Worm (Caenorhabditis elegans): ENCODE results near the gene perm-3.
A peak's percentile ranks its signal among the peaks of the same experiment; 100 is the strongest.

Gene perm-3

DNA sequence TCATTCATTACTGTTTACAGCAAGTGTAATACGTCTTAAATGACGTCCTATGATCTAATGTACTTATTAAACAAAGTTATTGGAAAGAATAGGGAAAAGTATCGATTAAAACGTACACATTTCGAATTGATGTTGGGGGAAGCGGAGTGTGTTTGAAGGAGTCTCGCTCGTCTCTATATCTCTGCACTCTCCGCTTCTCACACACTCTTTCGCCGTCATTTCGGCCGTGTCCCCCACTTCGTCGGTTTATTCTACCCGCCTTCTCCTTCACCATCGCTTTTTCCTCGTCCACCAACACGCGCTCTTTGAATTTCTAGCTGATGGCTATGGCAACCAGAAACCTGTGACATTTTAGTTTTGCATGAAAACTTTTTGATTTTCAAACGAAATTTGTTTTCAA is 25.7 kb downstream of the perm-3 start (continued):
- TF ChIP-seq nhr-19 (GFP tag; conservative IDR thresholded peaks at IDR 0.05), result peak; percentile 15; the same call in 1 of the 2 replicates
- TF ChIP-seq lin-39 (tag; optimal IDR thresholded peaks at IDR 0.05), result no peak
- TF ChIP-seq irx-1 (tag; optimal IDR thresholded peaks at IDR 0.05), result no peak
- no peak for TF ChIP-seq C16A3.4 (tag; optimal IDR thresholded peaks at IDR 0.05)
- TF ChIP-seq elt-2 (tag; optimal IDR thresholded peaks at IDR 0.05), result no peak
- peak; percentile 9 for TF ChIP-seq tbx-2 (tag; optimal IDR thresholded peaks at IDR 0.05)
- no peak for TF ChIP-seq nhr-90 (tag; optimal IDR thresholded peaks at IDR 0.05; ENCODE audit: poor library complexity)
- TF ChIP-seq lir-3 (tag; optimal IDR thresholded peaks at IDR 0.05; ENCODE audit: poor library complexity), result peak; percentile 26
- no peak for TF ChIP-seq ceh-88 (GFP tag; IDR thresholded peaks at IDR 0.05)
- peak; percentile 37 for TF ChIP-seq unc-86 (tag; optimal IDR thresholded peaks at IDR 0.05)
- peak; percentile 8 for TF ChIP-seq nhr-47 (tag; optimal IDR thresholded peaks at IDR 0.05)
- no peak for TF ChIP-seq unc-98 (GFP tag; IDR thresholded peaks at IDR 0.05)
- no peak for TF ChIP-seq nhr-28 (tag; optimal IDR thresholded peaks at IDR 0.05)
- TF ChIP-seq ces-1 (GFP tag; optimal IDR thresholded peaks at IDR 0.05), result no peak
- TF ChIP-seq nhr-77 (tag; optimal IDR thresholded peaks at IDR 0.05), result no peak
- TF ChIP-seq hpl-2 (GFP tag; optimal IDR thresholded peaks at IDR 0.05), result no peak
- no peak for TF ChIP-seq fkh-10 (GFP tag; optimal IDR thresholded peaks at IDR 0.05)
- TF ChIP-seq sox-4 (tag; optimal IDR thresholded peaks at IDR 0.05), result no peak
- TF ChIP-seq lin-14 (GFP tag; optimal IDR thresholded peaks at IDR 0.05), result peak; percentile 71
- TF ChIP-seq egl-13 (tag; optimal IDR thresholded peaks at IDR 0.05), result no peak
- peak; percentile 37 to 43 for TF ChIP-seq lin-35 (GFP tag; optimal IDR thresholded peaks at IDR 0.05)
- peak; percentile 2; the same call in 1 of the 2 replicates for TF ChIP-seq isw-1 (GFP tag; IDR thresholded peaks at IDR 0.05)
- TF ChIP-seq sptf-1 (tag; optimal IDR thresholded peaks at IDR 0.05), result no peak
- TF ChIP-seq ceh-8 (GFP tag; optimal IDR thresholded peaks at IDR 0.05), result no peak
- TF ChIP-seq zag-1 (tag; optimal IDR thresholded peaks at IDR 0.05), result no peak
- no peak for TF ChIP-seq mef-2 (tag; optimal IDR thresholded peaks at IDR 0.05)
- no peak for TF ChIP-seq Y116A8C.19 (tag; optimal IDR thresholded peaks at IDR 0.05; ENCODE audit: borderline replicate concordance)
- peak; percentile 13 for TF ChIP-seq ztf-4 (tag; optimal IDR thresholded peaks at IDR 0.05)
- peak; percentile 5 for TF ChIP-seq skn-1 (tag; optimal IDR thresholded peaks at IDR 0.05)
- TF ChIP-seq pag-3 (tag; optimal IDR thresholded peaks at IDR 0.05; ENCODE audit: borderline replicate concordance, insufficient read depth), result no peak
- no peak for TF ChIP-seq egl-27 (tag; optimal IDR thresholded peaks at IDR 0.05)
- no peak for TF ChIP-seq pax-3 (tag; optimal IDR thresholded peaks at IDR 0.05)
- no peak for TF ChIP-seq zip-4 (GFP tag; optimal IDR thresholded peaks at IDR 0.05)
- TF ChIP-seq ets-5 (GFP tag; IDR thresholded peaks at IDR 0.05), result no peak
- TF ChIP-seq alr-1 (tag; optimal IDR thresholded peaks at IDR 0.05; ENCODE audit: borderline replicate concordance), result no peak
- no peak for TF ChIP-seq hlh-4 (tag; optimal IDR thresholded peaks at IDR 0.05)
- TF ChIP-seq mdl-1 (tag; optimal IDR thresholded peaks at IDR 0.05), result no peak
- TF ChIP-seq C04F5.9 (tag; optimal IDR thresholded peaks at IDR 0.05), result no peak
- TF ChIP-seq nhr-84 (tag; optimal IDR thresholded peaks at IDR 0.05), result no peak
- TF ChIP-seq mep-1 (tag; optimal IDR thresholded peaks at IDR 0.05), result no peak
- TF ChIP-seq nhr-85 (tag), result peak; percentile 58
- TF ChIP-seq ceh-82 (tag; optimal IDR thresholded peaks at IDR 0.05), result peak in 1 of 3 experiments; percentile 41

ce11 chrIV:5367899-5368298 is 26.7 kb downstream of the perm-3 start:
- TF ChIP-seq C16A3.4 (tag; optimal IDR thresholded peaks at IDR 0.05), result no peak
- no peak for TF ChIP-seq efl-1 (optimal IDR thresholded peaks at IDR 0.05)
- peak in 1 of 2 experiments; percentile 92 for TF ChIP-seq efl-1 (GFP tag; optimal IDR thresholded peaks at IDR 0.05 in 1 of 2)

All from whole organism, L1 larva.